Worm (Caenorhabditis elegans) whole organism, L4 larva: ENCODE measurements around the gene Y26G10.1.
"Not testable (repeated sequence)": the region's sequence is repeated elsewhere in the genome, so short reads cannot be mapped to it uniquely, and the experiment has no call there.

ENCODE experiments used
- F37D6.2 ChIP-seq: sonication (generic microtip); optimal IDR thresholded peaks from 2 replicates; lab custom pipeline; 2016; ENCODE audit warnings: mild to moderate bottlenecking, missing genetic modification characterization, missing compliant biosample characterization
- F44E2.7 ChIP-seq: fragments of 200-800 bp; sonication (Bioruptor generic); IDR thresholded peaks from 2 replicates; pipeline ENCODE4 v2.1.2; 2022; ENCODE audit warnings: missing genetic modification characterization, missing compliant biosample characterization
- F49E8.2 ChIP-seq: sonication (generic microtip); optimal IDR thresholded peaks from 2 replicates; lab custom pipeline; 2016; ENCODE audit warnings: missing compliant biosample characterization, mild to moderate bottlenecking, missing genetic modification characterization, borderline replicate concordance
- T26A8.4 ChIP-seq: fragments of 200-800 bp; sonication (Bioruptor generic); IDR thresholded peaks from 2 replicates; pipeline ENCODE4 v1.3.6; 2022; ENCODE audit warnings: missing genetic modification characterization, missing compliant biosample characterization
- Y48G9A.11 ChIP-seq: fragments of 200-800 bp; sonication (Bioruptor generic); IDR thresholded peaks from 2 replicates; pipeline ENCODE4 v1.3.6; 2022; ENCODE audit warnings: missing genetic modification reagents, missing genetic modification characterization, missing compliant biosample characterization
- Y75B8A.6 ChIP-seq: fragments of 200-800 bp; sonication (Bioruptor generic); IDR thresholded peaks from 2 replicates; pipeline ENCODE4 v1.3.6; 2022; ENCODE audit warnings: missing genetic modification reagents, missing genetic modification characterization, missing compliant biosample characterization
- aha-1 ChIP-seq: fragments of 150-350 bp; peaks from one replicate; lab custom pipeline; 2014; ENCODE audit warnings: missing biosample characterization, missing genetic modification characterization
- ceh-44 ChIP-seq: fragments of 200-800 bp; sonication (Bioruptor generic); IDR thresholded peaks from 2 replicates; pipeline ENCODE4 v1.3.6; 2022; ENCODE audit warnings: missing genetic modification reagents, missing genetic modification characterization, missing compliant biosample characterization
- ces-1 ChIP-seq: fragments of 150-350 bp; sonication (generic microtip); optimal IDR thresholded peaks from 4 replicates; lab custom pipeline; 2014; ENCODE audit warnings: missing biosample characterization, missing genetic modification reagents, missing genetic modification characterization
- dmd-9 ChIP-seq: fragments of 200-800 bp; sonication (Bioruptor generic); IDR thresholded peaks from 2 replicates; pipeline ENCODE4 v1.3.6; 2022; ENCODE audit warnings: missing genetic modification reagents, missing genetic modification characterization, missing compliant biosample characterization
- egl-43 ChIP-seq: fragments of 200-800 bp; sonication (Bioruptor generic); IDR thresholded peaks from 2 replicates; pipeline ENCODE4 v1.3.6; 2022; ENCODE audit warnings: missing genetic modification reagents, missing genetic modification characterization, missing compliant biosample characterization
- fkh-10 ChIP-seq: fragments of 150-350 bp; optimal IDR thresholded peaks from 2 replicates; lab custom pipeline; 2014; ENCODE audit warnings: missing biosample characterization, missing genetic modification reagents, missing genetic modification characterization
- fos-1 ChIP-seq: fragments of 150-350 bp; optimal IDR thresholded peaks from 2 replicates; lab custom pipeline; 2014; ENCODE audit warnings: missing biosample characterization, missing genetic modification characterization
- hlh-11 ChIP-seq: fragments of 200-800 bp; sonication (Bioruptor generic); optimal IDR thresholded peaks from 2 replicates; lab custom pipeline; 2018; ENCODE audit warnings: mild to moderate bottlenecking, missing genetic modification characterization, missing compliant biosample characterization
- jun-1 ChIP-seq: fragments of 150-350 bp; optimal IDR thresholded peaks from 2 replicates; lab custom pipeline; 2014; ENCODE audit warnings: missing biosample characterization, missing genetic modification reagents, missing genetic modification characterization
- lim-7 ChIP-seq: fragments of 200-800 bp; sonication (Bioruptor generic); IDR thresholded peaks from 2 replicates; pipeline ENCODE4 v1.3.6; 2022; ENCODE audit warnings: missing genetic modification characterization, missing compliant biosample characterization
- lin-15B ChIP-seq: fragments of 150-350 bp; sonication (generic microtip); optimal IDR thresholded peaks from 3 replicates; lab custom pipeline; 2014; ENCODE audit warnings: missing biosample characterization, missing genetic modification characterization
- lin-38 ChIP-seq: fragments of 200-800 bp; sonication (Bioruptor generic); IDR thresholded peaks from 2 replicates; pipeline ENCODE4 v1.3.6; 2022; ENCODE audit warnings: missing genetic modification reagents, missing genetic modification characterization, missing compliant biosample characterization
- lin-39 ChIP-seq: fragments of 150-350 bp; optimal IDR thresholded peaks from 2 replicates; lab custom pipeline; 2014; ENCODE audit warnings: missing biosample characterization, missing genetic modification reagents, missing genetic modification characterization
- madf-5 ChIP-seq, 2 experiments: fragments of 200-800 bp; sonication (Bioruptor generic); IDR thresholded peaks; 2 replicates each; pipeline ENCODE4 v1.3.6; 2022; ENCODE audit warnings: missing compliant biosample characterization in 2 of 2, missing genetic modification characterization in 2 of 2
- madf-9 ChIP-seq: fragments of 200-800 bp; sonication (Bioruptor generic); conservative IDR thresholded peaks from 2 replicates; pipeline ENCODE4 v1.3.6; 2022; ENCODE audit warnings: missing genetic modification reagents, missing genetic modification characterization, missing compliant biosample characterization
- mdt-29 ChIP-seq: fragments of 200-800 bp; sonication (Bioruptor generic); IDR thresholded peaks from 2 replicates; pipeline ENCODE4 v1.3.6; 2022; ENCODE audit warnings: missing genetic modification reagents, missing genetic modification characterization, missing compliant biosample characterization
- nhr-11 ChIP-seq: fragments of 150-350 bp; optimal IDR thresholded peaks from 2 replicates; lab custom pipeline; 2014; ENCODE audit warnings: missing biosample characterization, missing genetic modification characterization
- nhr-111 ChIP-seq: fragments of 200-800 bp; sonication (Bioruptor generic); optimal IDR thresholded peaks from 2 replicates; lab custom pipeline; 2018; ENCODE audit warnings: mild to moderate bottlenecking, missing genetic modification characterization, missing compliant biosample characterization
- nhr-41 ChIP-seq: fragments of 200-800 bp; sonication (Bioruptor generic); IDR thresholded peaks from 2 replicates; pipeline ENCODE4 v1.3.6; 2022; ENCODE audit warnings: missing genetic modification reagents, missing genetic modification characterization, missing compliant biosample characterization
- nhr-42 ChIP-seq: fragments of 200-800 bp; sonication (Bioruptor generic); IDR thresholded peaks from 2 replicates; pipeline ENCODE4 v1.3.6; 2022; ENCODE audit warnings: missing genetic modification characterization, missing compliant biosample characterization
- nhr-48 ChIP-seq: sonication (generic microtip); optimal IDR thresholded peaks from 2 replicates; lab custom pipeline; 2016; ENCODE audit warnings: mild to moderate bottlenecking, missing genetic modification characterization, missing compliant biosample characterization
- nhr-76 ChIP-seq: fragments of 150-350 bp; optimal IDR thresholded peaks from 2 replicates; lab custom pipeline; 2014; ENCODE audit warnings: missing biosample characterization, missing genetic modification characterization
- pha-4 ChIP-seq, 2 experiments: fragments of 150-350 bp in 1 of 2; fragments of 200-800 bp in 1 of 2; sonication (Bioruptor generic) in 1 of 2; IDR thresholded peaks in 1 of 2; optimal IDR thresholded peaks in 1 of 2; 2 replicates each; pipeline versions ENCODE4 v1.3.6 to Lab custom; 2014 to 2022; ENCODE audit warnings: missing genetic modification characterization in 2 of 2, missing genetic modification reagents in 2 of 2, missing biosample characterization in 1 of 2, missing compliant biosample characterization in 1 of 2
- pqm-1 ChIP-seq: sonication (generic microtip); optimal IDR thresholded peaks from 2 replicates; lab custom pipeline; 2017; ENCODE audit warnings: missing biosample characterization, missing genetic modification characterization
- rbr-2 ChIP-seq: sonication (generic microtip); optimal IDR thresholded peaks from 2 replicates; lab custom pipeline; 2016; ENCODE audit warnings: missing genotype, missing genetic modification characterization, missing compliant biosample characterization
- snpc-1.2 ChIP-seq: fragments of 200-800 bp; sonication (Bioruptor generic); IDR thresholded peaks from 2 replicates; pipeline ENCODE4 v1.3.6; 2022; ENCODE audit warnings: missing genetic modification reagents, missing genetic modification characterization, missing compliant biosample characterization
- spr-3 ChIP-seq: fragments of 200-800 bp; sonication (Bioruptor generic); optimal IDR thresholded peaks from 2 replicates; lab custom pipeline; 2018; ENCODE audit warnings: mild to moderate bottlenecking, missing genetic modification characterization, missing compliant biosample characterization
- tag-97 ChIP-seq: fragments of 200-800 bp; sonication (Bioruptor generic); IDR thresholded peaks from 2 replicates; pipeline ENCODE4 v1.3.6; 2022; ENCODE audit warnings: missing genetic modification characterization, missing compliant biosample characterization
- unc-130 ChIP-seq: sonication (generic microtip); optimal IDR thresholded peaks from 2 replicates; lab custom pipeline; 2016; ENCODE audit warnings: missing genetic modification reagents, missing genetic modification characterization, missing compliant biosample characterization
- unc-62 ChIP-seq, 3 experiments: fragments of 150-350 bp in 1 of 3; sonication (generic microtip); optimal IDR thresholded peaks in 2 of 3; peaks in 1 of 3; 1 replicate in 1 of 3; 2 replicates in 2 of 3; lab custom pipeline; 2014 to 2017; ENCODE audit warnings: missing biosample characterization in 3 of 3, missing genetic modification characterization in 3 of 3, missing genetic modification reagents in 3 of 3, missing genotype in 1 of 3
- vab-7 ChIP-seq: fragments of 200-800 bp; sonication (Bioruptor generic); IDR thresholded peaks from 2 replicates; pipeline ENCODE4 v1.3.6; 2022; ENCODE audit warnings: missing genetic modification reagents, missing genetic modification characterization, missing compliant biosample characterization
- zfp-3 ChIP-seq: fragments of 200-800 bp; sonication (Bioruptor generic); conservative IDR thresholded peaks from 2 replicates; pipeline ENCODE4 v1.3.6; 2022; ENCODE audit warnings: missing genetic modification reagents, missing genetic modification characterization, missing compliant biosample characterization
- zip-2 ChIP-seq: fragments of 150-350 bp; optimal IDR thresholded peaks from 2 replicates; lab custom pipeline; 2014; ENCODE audit warnings: missing biosample characterization, missing genetic modification characterization

The Y26G10.1 gene

ce11 chrV:17699097-17699496 lies 3.4 kb upstream of the Y26G10.1 start, which contains the start of gene Y26G10.4:
Gene Y26G10.4, minus strand, starts transcription at chrV:17699197.
- TF ChIP-seq ces-1 (GFP tag; lab: Kevin White, UChicago) (no peak), F49E8.2 (tag; lab: Kevin White, UChicago) (no peak), fkh-10 (GFP tag; lab: Kevin White, UChicago) (no peak), F37D6.2 (tag; lab: Kevin White, UChicago) (no peak)

- TF ChIP-seq rbr-2 (tag; lab: Kevin White, UChicago): no peak
- no peak for TF ChIP-seq zip-2
- TF ChIP-seq nhr-42 (GFP tag; lab: Robert Waterston, UW): no peak
- no peak for TF ChIP-seq spr-3 (GFP tag; lab: Kevin White, UChicago)
- no peak for TF ChIP-seq Y75B8A.6 (GFP tag; lab: Robert Waterston, UW)
- no peak for TF ChIP-seq F44E2.7
- no peak for TF ChIP-seq lin-15B (tag; lab: Kevin White, UChicago)
- TF ChIP-seq nhr-11: no peak
- TF ChIP-seq mdt-29 (GFP tag; lab: Robert Waterston, UW): no peak
- no peak for TF ChIP-seq nhr-76
- no peak for TF ChIP-seq dmd-9 (GFP tag; lab: Robert Waterston, UW)
- no peak for TF ChIP-seq ceh-44 (GFP tag; lab: Robert Waterston, UW)
- TF ChIP-seq fkh-10 (GFP tag; lab: Kevin White, UChicago): no peak
- no peak for TF ChIP-seq tag-97 (GFP tag; lab: Robert Waterston, UW)
- no peak for TF ChIP-seq jun-1 (tag; lab: Kevin White, UChicago)
- TF ChIP-seq snpc-1.2 (GFP tag; lab: Robert Waterston, UW): no peak
- TF ChIP-seq Y48G9A.11 (GFP tag; lab: Robert Waterston, UW): no peak
- no peak for TF ChIP-seq pqm-1 (tag; lab: Kevin White, UChicago)
- no peak for TF ChIP-seq unc-62 (GFP tag; optimal IDR thresholded peaks at IDR 0.05 in 1 of 2; lab: Kevin White, UChicago)
- no peak for TF ChIP-seq unc-62 (tag; optimal IDR thresholded peaks at IDR 0.05; lab: Kevin White, UChicago)
- no peak for TF ChIP-seq nhr-111
These were observed 1.1 kb upstream of the Y26G10.1 start, which contains the start of gene spp-29 for ce11 chrV:17696753-17697152. Gene spp-29, minus strand, starts transcription at chrV:17696853.

ce11 chrV:17694260-17694659 lies 1.4 kb downstream of the Y26G10.1 start:
- TF ChIP-seq T26A8.4 (GFP tag; lab: Robert Waterston, UW) (no peak), pqm-1 (tag; lab: Kevin White, UChicago) (peak; percentile 75), nhr-48 (no peak), zfp-3 (no peak), lin-39 (tag; lab: Kevin White, UChicago) (no peak), aha-1 (tag; lab: Kevin White, UChicago) (no peak)

ce11 chrV:17690922-17691321 lies 4.8 kb downstream of the Y26G10.1 start, which contains the start of gene F59A1.13:
Gene F59A1.13, minus strand, starts transcription at chrV:17691022.
- TF ChIP-seq unc-130 (no peak), madf-9 (GFP tag; lab: Robert Waterston, UW) (no peak), lin-38 (GFP tag; lab: Robert Waterston, UW) (no peak), fos-1 (tag; lab: Kevin White, UChicago) (no peak), nhr-41 (no peak), hlh-11 (tag; lab: Kevin White, UChicago) (no peak)

ce11 chrV:17687398-17687797 lies 8.3 kb downstream of the Y26G10.1 start:
- peak; percentile 31; the same call in 1 of the 2 replicates for TF ChIP-seq lin-38 (GFP tag; lab: Robert Waterston, UW)
- peak; percentile 32; the same call in 1 of the 2 replicates for TF ChIP-seq snpc-1.2 (GFP tag; lab: Robert Waterston, UW)
- peak; percentile 75 for TF ChIP-seq lim-7 (GFP tag; lab: Robert Waterston, UW)
- 0 out of 2 replicates have a peak, but pooled peaks have one; percentile 15 for TF ChIP-seq pha-4 (GFP tag; IDR thresholded peaks at IDR 0.05; lab: Robert Waterston, UW)
- not testable (repeated sequence) for TF ChIP-seq pha-4 (tag; optimal IDR thresholded peaks at IDR 0.05; lab: Kevin White, UChicago)
- peak in 1 of 2 experiments; percentile 43; a peak in 1 of 4 replicates for TF ChIP-seq madf-5 (GFP tag; IDR thresholded peaks at IDR 0.05; lab: Robert Waterston, UW)
- TF ChIP-seq egl-43 (GFP tag; lab: Robert Waterston, UW): 0 out of 2 replicates have a peak, but pooled peaks have one; percentile 30
- peak; percentile 62 for TF ChIP-seq vab-7 (GFP tag; lab: Robert Waterston, UW)
- TF ChIP-seq nhr-41: 0 out of 2 replicates have a peak, but pooled peaks have one; percentile 26
